Worm (Caenorhabditis elegans) whole organism, L4 larva: ENCODE results near the gene twk-45.

Source experiments
- D1046.2 ChIP-seq: fragments of 200-800 bp; sonication (Bioruptor generic); IDR thresholded peaks from 2 replicates; pipeline ENCODE4 v1.3.6; 2022; ENCODE audit warnings: missing genetic modification characterization, missing compliant biosample characterization
- F10B5.3 ChIP-seq: sonication (generic microtip); optimal IDR thresholded peaks from 2 replicates; lab custom pipeline; 2016; ENCODE audit warnings: mild to moderate bottlenecking, missing genetic modification characterization, missing compliant biosample characterization
- F26F4.8 ChIP-seq: fragments of 200-800 bp; sonication (Bioruptor generic); conservative IDR thresholded peaks from 2 replicates; pipeline ENCODE4 v1.3.6; 2022; ENCODE audit warnings: missing genetic modification characterization, missing compliant biosample characterization
- F37D6.2 ChIP-seq: sonication (generic microtip); optimal IDR thresholded peaks from 2 replicates; lab custom pipeline; 2016; ENCODE audit warnings: mild to moderate bottlenecking, missing genetic modification characterization, missing compliant biosample characterization
- T20F7.1 ChIP-seq: fragments of 200-800 bp; sonication (Bioruptor generic); optimal IDR thresholded peaks from 2 replicates; lab custom pipeline; 2018; ENCODE audit warnings: mild to moderate bottlenecking, missing genetic modification characterization, missing compliant biosample characterization
- Y48G9A.11 ChIP-seq: fragments of 200-800 bp; sonication (Bioruptor generic); IDR thresholded peaks from 2 replicates; pipeline ENCODE4 v1.3.6; 2022; ENCODE audit warnings: missing genetic modification reagents, missing genetic modification characterization, missing compliant biosample characterization
- aly-2 ChIP-seq: sonication (generic microtip); optimal IDR thresholded peaks from 2 replicates; lab custom pipeline; 2018; ENCODE audit warnings: missing biosample characterization, missing genetic modification characterization
- ama-1 ChIP-seq: fragments of 150-350 bp; optimal IDR thresholded peaks from 2 replicates; lab custom pipeline; 2014; ENCODE audit warnings: inconsistent platforms, mixed read lengths
- arid-1 ChIP-seq: fragments of 200-800 bp; sonication (Bioruptor generic); conservative IDR thresholded peaks from 2 replicates; pipeline ENCODE4 v1.3.6; 2022; ENCODE audit warnings: missing genetic modification reagents, missing genetic modification characterization, missing compliant biosample characterization
- ceh-28 ChIP-seq: fragments of 150-350 bp; optimal IDR thresholded peaks from 2 replicates; lab custom pipeline; 2014; ENCODE audit warnings: missing biosample characterization, missing genetic modification reagents, missing genetic modification characterization
- ceh-44 ChIP-seq: fragments of 200-800 bp; sonication (Bioruptor generic); IDR thresholded peaks from 2 replicates; pipeline ENCODE4 v1.3.6; 2022; ENCODE audit warnings: missing genetic modification reagents, missing genetic modification characterization, missing compliant biosample characterization
- cey-2 ChIP-seq: sonication (generic microtip); optimal IDR thresholded peaks from 3 replicates; lab custom pipeline; 2017; ENCODE audit warnings: missing genetic modification characterization, mild to moderate bottlenecking, missing compliant biosample characterization, antibody characterized with exemption, borderline replicate concordance; ENCODE audit not compliant: insufficient read depth
- daf-12 ChIP-seq: fragments of 150-350 bp; optimal IDR thresholded peaks from 2 replicates; lab custom pipeline; 2014; ENCODE audit warnings: missing biosample characterization, missing genetic modification reagents, missing genetic modification characterization
- daf-16 ChIP-seq, 3 experiments: sonication (generic microtip); optimal IDR thresholded peaks; 2 replicates each; lab custom pipeline; 2016 to 2017; ENCODE audit warnings: missing genetic modification characterization in 3 of 3, missing genetic modification reagents in 3 of 3, mild to moderate bottlenecking in 2 of 3, missing compliant biosample characterization in 2 of 3, missing biosample characterization in 1 of 3, moderate library complexity in 1 of 3
- dpl-1 ChIP-seq: fragments of 150-350 bp; optimal IDR thresholded peaks from 2 replicates; lab custom pipeline; 2014; ENCODE audit warnings: missing biosample characterization, missing genetic modification reagents, missing genetic modification characterization
- duxl-1 ChIP-seq: sonication (generic microtip); optimal IDR thresholded peaks from 2 replicates; lab custom pipeline; 2016; ENCODE audit warnings: mild to moderate bottlenecking, missing genetic modification characterization, moderate library complexity, missing compliant biosample characterization; ENCODE audit not compliant: poor library complexity
- egl-27 ChIP-seq: sonication (generic microtip); optimal IDR thresholded peaks from 3 replicates; lab custom pipeline; 2017; ENCODE audit warnings: missing biosample characterization, missing genetic modification reagents, missing genetic modification characterization
- egl-43 ChIP-seq: fragments of 200-800 bp; sonication (Bioruptor generic); IDR thresholded peaks from 2 replicates; pipeline ENCODE4 v1.3.6; 2022; ENCODE audit warnings: missing genetic modification reagents, missing genetic modification characterization, missing compliant biosample characterization
- fkh-10 ChIP-seq: fragments of 150-350 bp; optimal IDR thresholded peaks from 2 replicates; lab custom pipeline; 2014; ENCODE audit warnings: missing biosample characterization, missing genetic modification reagents, missing genetic modification characterization
- fos-1 ChIP-seq: fragments of 150-350 bp; optimal IDR thresholded peaks from 2 replicates; lab custom pipeline; 2014; ENCODE audit warnings: missing biosample characterization, missing genetic modification characterization
- jun-1 ChIP-seq: fragments of 150-350 bp; optimal IDR thresholded peaks from 2 replicates; lab custom pipeline; 2014; ENCODE audit warnings: missing biosample characterization, missing genetic modification reagents, missing genetic modification characterization
- lin-1 ChIP-seq: fragments of 200-800 bp; sonication (Bioruptor generic); IDR thresholded peaks from 2 replicates; pipeline ENCODE4 v1.3.6; 2022; ENCODE audit warnings: missing genetic modification reagents, missing genetic modification characterization, missing compliant biosample characterization
- lin-13 ChIP-seq: fragments of 150-350 bp; optimal IDR thresholded peaks from 2 replicates; lab custom pipeline; 2014; ENCODE audit warnings: missing biosample characterization, missing genetic modification reagents, missing genetic modification characterization
- lin-15B ChIP-seq: fragments of 150-350 bp; sonication (generic microtip); optimal IDR thresholded peaks from 3 replicates; lab custom pipeline; 2014; ENCODE audit warnings: missing biosample characterization, missing genetic modification characterization
- lin-29 ChIP-seq: fragments of 200-800 bp; sonication (Bioruptor generic); IDR thresholded peaks from 2 replicates; pipeline ENCODE4 v1.3.6; 2022; ENCODE audit warnings: missing genetic modification reagents, missing genetic modification characterization, missing compliant biosample characterization
- lin-38 ChIP-seq: fragments of 200-800 bp; sonication (Bioruptor generic); IDR thresholded peaks from 2 replicates; pipeline ENCODE4 v1.3.6; 2022; ENCODE audit warnings: missing genetic modification reagents, missing genetic modification characterization, missing compliant biosample characterization
- lin-39 ChIP-seq: fragments of 150-350 bp; optimal IDR thresholded peaks from 2 replicates; lab custom pipeline; 2014; ENCODE audit warnings: missing biosample characterization, missing genetic modification reagents, missing genetic modification characterization
- mdl-1 ChIP-seq, 2 experiments: fragments of 150-350 bp in 1 of 2; sonication (generic microtip) in 1 of 2; optimal IDR thresholded peaks; 2 replicates each; lab custom pipeline; 2014 to 2017; ENCODE audit warnings: missing biosample characterization in 2 of 2, missing genetic modification characterization in 2 of 2
- mdt-29 ChIP-seq: fragments of 200-800 bp; sonication (Bioruptor generic); IDR thresholded peaks from 2 replicates; pipeline ENCODE4 v1.3.6; 2022; ENCODE audit warnings: missing genetic modification reagents, missing genetic modification characterization, missing compliant biosample characterization
- mes-2 ChIP-seq: sonication (generic microtip); optimal IDR thresholded peaks from 2 replicates; lab custom pipeline; 2016; ENCODE audit warnings: missing genotype, mild to moderate bottlenecking, missing genetic modification characterization, missing compliant biosample characterization; ENCODE audit not compliant: poor library complexity, severe bottlenecking
- nhr-111 ChIP-seq: fragments of 200-800 bp; sonication (Bioruptor generic); optimal IDR thresholded peaks from 2 replicates; lab custom pipeline; 2018; ENCODE audit warnings: mild to moderate bottlenecking, missing genetic modification characterization, missing compliant biosample characterization
- nhr-237 ChIP-seq: sonication (generic microtip); optimal IDR thresholded peaks from 2 replicates; lab custom pipeline; 2017; ENCODE audit warnings: missing biosample characterization, missing genetic modification characterization
- nhr-42 ChIP-seq: fragments of 200-800 bp; sonication (Bioruptor generic); IDR thresholded peaks from 2 replicates; pipeline ENCODE4 v1.3.6; 2022; ENCODE audit warnings: missing genetic modification characterization, missing compliant biosample characterization
- nhr-48 ChIP-seq: sonication (generic microtip); optimal IDR thresholded peaks from 2 replicates; lab custom pipeline; 2016; ENCODE audit warnings: mild to moderate bottlenecking, missing genetic modification characterization, missing compliant biosample characterization
- nhr-6 ChIP-seq: fragments of 150-350 bp; optimal IDR thresholded peaks from 2 replicates; lab custom pipeline; 2014; ENCODE audit warnings: missing biosample characterization, missing genetic modification characterization
- nhr-76 ChIP-seq: fragments of 150-350 bp; optimal IDR thresholded peaks from 2 replicates; lab custom pipeline; 2014; ENCODE audit warnings: missing biosample characterization, missing genetic modification characterization
- pha-4 ChIP-seq, 2 experiments: fragments of 150-350 bp in 1 of 2; fragments of 200-800 bp in 1 of 2; sonication (Bioruptor generic) in 1 of 2; IDR thresholded peaks in 1 of 2; optimal IDR thresholded peaks in 1 of 2; 2 replicates each; pipeline versions ENCODE4 v1.3.6 to Lab custom; 2014 to 2022; ENCODE audit warnings: missing genetic modification characterization in 2 of 2, missing genetic modification reagents in 2 of 2, missing biosample characterization in 1 of 2, missing compliant biosample characterization in 1 of 2
- rbr-2 ChIP-seq: sonication (generic microtip); optimal IDR thresholded peaks from 2 replicates; lab custom pipeline; 2016; ENCODE audit warnings: missing genotype, missing genetic modification characterization, missing compliant biosample characterization
- set-16 ChIP-seq: fragments of 200-800 bp; sonication (Bioruptor generic); IDR thresholded peaks from 2 replicates; pipeline ENCODE4 v1.3.6; 2022; ENCODE audit warnings: missing genetic modification reagents, missing genetic modification characterization, missing compliant biosample characterization
- snpc-4 ChIP-seq: fragments of 150-350 bp; optimal IDR thresholded peaks from 2 replicates; lab custom pipeline; 2014; ENCODE audit warnings: missing biosample characterization, missing genetic modification characterization
- tra-1 ChIP-seq: fragments of 200-800 bp; sonication (Bioruptor generic); IDR thresholded peaks from 2 replicates; pipeline ENCODE4 v1.3.6; 2022; ENCODE audit warnings: missing genetic modification reagents, missing genetic modification characterization, missing compliant biosample characterization
- unc-130 ChIP-seq: sonication (generic microtip); optimal IDR thresholded peaks from 2 replicates; lab custom pipeline; 2016; ENCODE audit warnings: missing genetic modification reagents, missing genetic modification characterization, missing compliant biosample characterization
- unc-62 ChIP-seq, 3 experiments: fragments of 150-350 bp in 1 of 3; sonication (generic microtip); optimal IDR thresholded peaks in 2 of 3; peaks in 1 of 3; 1 replicate in 1 of 3; 2 replicates in 2 of 3; lab custom pipeline; 2014 to 2017; ENCODE audit warnings: missing biosample characterization in 3 of 3, missing genetic modification characterization in 3 of 3, missing genetic modification reagents in 3 of 3, missing genotype in 1 of 3
- ztf-11 ChIP-seq: fragments of 150-350 bp; optimal IDR thresholded peaks from 2 replicates; lab custom pipeline; 2014; ENCODE audit warnings: missing biosample characterization, missing genetic modification characterization
- ztf-7 ChIP-seq: fragments of 150-350 bp; optimal IDR thresholded peaks from 2 replicates; lab custom pipeline; 2014; ENCODE audit warnings: missing biosample characterization, missing genetic modification characterization

Gene twk-45

DNA sequence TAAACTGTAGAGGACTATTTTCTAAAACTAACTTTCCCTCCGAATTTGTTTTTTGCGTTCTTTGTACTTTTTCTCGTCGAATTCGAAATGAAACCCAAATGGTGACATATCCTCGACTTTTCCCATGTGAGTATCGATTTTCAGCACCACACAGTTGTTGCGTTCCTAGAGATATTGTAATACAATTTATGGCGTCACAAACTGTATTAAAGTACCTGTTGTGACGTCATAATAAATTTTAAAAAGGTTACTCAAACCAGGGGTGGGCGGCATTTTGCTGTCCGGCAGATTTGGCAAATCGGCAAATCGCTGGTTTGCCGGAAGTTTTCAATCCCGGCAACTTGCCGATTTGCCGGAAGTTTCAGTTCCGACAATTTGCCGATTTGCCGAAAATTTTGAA, 957 bp downstream of the twk-45 start:
- TF ChIP-seq snpc-4 (tag; lab: Kevin White, UChicago) (no peak), nhr-237 (tag; lab: Kevin White, UChicago) (no peak), rbr-2 (tag; lab: Kevin White, UChicago) (no peak), set-16 (GFP tag; lab: Robert Waterston, UW) (no peak), fkh-10 (no peak), nhr-48 (tag; lab: Kevin White, UChicago) (no peak), ztf-11 (tag; lab: Kevin White, UChicago) (no peak), nhr-76 (no peak), ceh-28 (tag; lab: Kevin White, UChicago) (no peak), F10B5.3 (tag; lab: Kevin White, UChicago) (no peak), nhr-42 (no peak), lin-29 (no peak), mdt-29 (no peak), daf-12 (tag; lab: Kevin White, UChicago) (no peak), fos-1 (tag; lab: Kevin White, UChicago) (no peak), mes-2 (tag; lab: Kevin White, UChicago) (no peak), nhr-111 (GFP tag; lab: Kevin White, UChicago) (no peak)
- TF ChIP-seq, all 104 proteins: peak for 0

DNA sequence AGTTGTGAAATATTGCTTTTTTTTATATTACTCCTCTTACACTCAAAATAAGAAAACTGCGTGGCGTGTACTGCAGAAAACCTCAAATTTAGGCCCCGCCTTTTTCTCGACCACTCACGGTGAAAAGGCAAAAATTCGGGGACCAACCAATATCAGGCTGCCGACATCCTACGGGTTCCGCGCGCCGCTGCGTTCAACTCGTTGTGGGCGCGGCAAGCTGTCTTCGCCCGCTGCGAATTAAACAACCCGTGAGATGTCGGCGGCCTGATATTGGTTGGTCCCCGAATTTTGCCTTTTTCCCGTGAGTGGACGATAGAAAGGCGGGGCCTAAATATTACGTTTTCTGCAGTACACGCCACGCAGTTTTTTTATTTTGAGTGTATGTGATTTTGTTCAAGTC, 4.2 kb downstream of the twk-45 start:
- TF ChIP-seq lin-38 (GFP tag; lab: Robert Waterston, UW) (peak; percentile 11; the same call in 1 of the 2 replicates), set-16 (GFP tag; lab: Robert Waterston, UW) (peak; percentile 44; the same call in 1 of the 2 replicates), egl-43 (GFP tag; lab: Robert Waterston, UW) (peak; percentile 60; the same call in 1 of the 2 replicates)
- TF ChIP-seq, all 104 proteins: peak for 3; not testable (repeated sequence) for 101

DNA sequence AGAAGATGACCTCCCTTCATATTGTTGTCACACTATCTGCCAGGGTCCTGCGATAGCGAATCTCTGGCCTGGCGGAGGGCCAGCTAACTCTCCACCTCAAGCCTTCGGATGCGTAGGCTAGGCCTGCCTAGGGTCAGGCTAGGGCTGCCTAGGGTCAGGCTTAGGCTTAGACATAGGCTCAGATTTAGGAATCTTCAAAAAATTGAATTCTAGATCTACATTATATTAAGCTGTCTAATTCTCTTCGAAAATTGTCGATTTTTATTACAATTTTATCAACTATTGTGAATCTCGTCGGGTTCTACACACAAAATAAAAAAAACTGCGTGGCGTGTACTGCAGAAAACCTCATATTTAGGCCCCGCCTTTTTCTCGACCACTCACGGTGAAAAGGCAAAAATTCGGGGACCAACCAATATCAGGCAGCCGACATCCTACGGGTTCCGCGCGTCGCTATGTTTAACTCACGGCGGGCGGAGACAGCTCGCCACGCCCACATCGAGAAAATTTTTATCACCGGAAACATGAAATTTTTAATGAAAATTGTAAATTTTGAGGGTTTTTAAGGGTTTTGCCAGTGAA, 6.2 kb downstream of the twk-45 start:
- no peak for TF ChIP-seq tra-1 (GFP tag; lab: Robert Waterston, UW)
- no peak for TF ChIP-seq dpl-1 (GFP tag; lab: Kevin White, UChicago)
- TF ChIP-seq Y48G9A.11 (GFP tag; lab: Robert Waterston, UW) = peak; percentile 49; the same call in 1 of the 2 replicates
- TF ChIP-seq unc-62 (GFP tag; optimal IDR thresholded peaks at IDR 0.05 in 1 of 2; lab: Kevin White, UChicago) = no peak
- no peak for TF ChIP-seq unc-62 (tag; optimal IDR thresholded peaks at IDR 0.05; lab: Kevin White, UChicago)
- no peak for TF ChIP-seq D1046.2 (GFP tag; lab: Robert Waterston, UW)
- no peak for TF ChIP-seq F26F4.8 (GFP tag; lab: Robert Waterston, UW)
- no peak for TF ChIP-seq nhr-6 (tag; lab: Kevin White, UChicago)
- peak; percentile 68 for TF ChIP-seq lin-38 (GFP tag; lab: Robert Waterston, UW)
- TF ChIP-seq lin-1 (GFP tag; lab: Robert Waterston, UW) = no peak
- no peak for TF ChIP-seq egl-43 (GFP tag; lab: Robert Waterston, UW)
- TF ChIP-seq F37D6.2 = no peak
- TF ChIP-seq fkh-10 = no peak
- no peak for TF ChIP-seq T20F7.1 (GFP tag; lab: Kevin White, UChicago)
- TF ChIP-seq lin-13 (GFP tag; lab: Kevin White, UChicago) = no peak
- TF ChIP-seq arid-1 (GFP tag; lab: Robert Waterston, UW) = 0 out of 2 replicates have a peak, but pooled peaks have one; percentile 20
- no peak for TF ChIP-seq unc-130 (GFP tag; lab: Kevin White, UChicago)
- no peak for TF ChIP-seq lin-39 (tag; lab: Kevin White, UChicago)
- no peak for TF ChIP-seq daf-16 (GFP tag; optimal IDR thresholded peaks at IDR 0.05; lab: Kevin White, UChicago)
- TF ChIP-seq daf-16 (tag; optimal IDR thresholded peaks at IDR 0.05; lab: Kevin White, UChicago) = no peak
- TF ChIP-seq duxl-1 (tag; lab: Kevin White, UChicago) = no peak
- TF ChIP-seq egl-27 (tag; lab: Kevin White, UChicago) = no peak
- no peak for TF ChIP-seq ama-1 (lab: Kevin White, UChicago)
- TF ChIP-seq set-16 (GFP tag; lab: Robert Waterston, UW) = peak; percentile 45
- TF ChIP-seq ztf-7 (tag; lab: Kevin White, UChicago) = no peak
- no peak for TF ChIP-seq aly-2
- no peak for TF ChIP-seq ceh-44 (GFP tag; lab: Robert Waterston, UW)
- 0 out of 2 replicates have a peak, but pooled peaks have one; percentile 28 for TF ChIP-seq pha-4 (GFP tag; IDR thresholded peaks at IDR 0.05; lab: Robert Waterston, UW)
- TF ChIP-seq pha-4 (tag; optimal IDR thresholded peaks at IDR 0.05; lab: Kevin White, UChicago) = no peak
- TF ChIP-seq mdl-1 (tag; optimal IDR thresholded peaks at IDR 0.05; lab: Kevin White, UChicago) = no peak
- no peak for TF ChIP-seq lin-15B (tag; lab: Kevin White, UChicago)
- no peak for TF ChIP-seq jun-1 (tag; lab: Kevin White, UChicago)
- TF ChIP-seq cey-2 (tag; lab: Kevin White, UChicago) = no peak
- TF ChIP-seq, all 104 proteins: peak for 5
